Fruit fly (Drosophila melanogaster) whole organism, embryonic: ENCODE results near the gene Scamp.

Experiments used
- Antp ChIP-seq: fragments of 200-800 bp; sonication (Bioruptor generic); optimal IDR thresholded peaks from 3 replicates; lab custom pipeline; 2016; ENCODE audit warnings: missing biosample characterization, missing genetic modification characterization
- Atf3 ChIP-seq: fragments of 200-800 bp; sonication (Bioruptor generic); optimal IDR thresholded peaks from 3 replicates; lab custom pipeline; 2016; ENCODE audit warnings: missing biosample characterization, missing genetic modification characterization
- Bgb ChIP-seq: fragments of 200-800 bp; sonication (Bioruptor generic); IDR thresholded peaks from 2 replicates; pipeline ENCODE4 v1.3.6; 2022; ENCODE audit warnings: missing biosample characterization, missing genetic modification characterization; ENCODE audit not compliant: partially characterized antibody
- CG10321 ChIP-seq: fragments of 200-800 bp; sonication (Bioruptor generic); IDR thresholded peaks from 2 replicates; pipeline ENCODE4 v1.3.6; 2022; ENCODE audit warnings: missing biosample characterization, missing genetic modification characterization
- CG10565 ChIP-seq: fragments of 200-800 bp; sonication (Bioruptor generic); optimal IDR thresholded peaks from 3 replicates; lab custom pipeline; 2016; ENCODE audit warnings: missing biosample characterization, mild to moderate bottlenecking, missing genetic modification characterization
- CG10654 ChIP-seq: fragments of 200-800 bp; sonication (Bioruptor generic); optimal IDR thresholded peaks from 2 replicates; lab custom pipeline; 2016; ENCODE audit warnings: missing biosample characterization, missing genetic modification characterization
- CG12104 ChIP-seq: fragments of 200-800 bp; sonication (Bioruptor generic); optimal IDR thresholded peaks from 3 replicates; lab custom pipeline; 2016; ENCODE audit warnings: missing biosample characterization, missing genetic modification characterization
- CG12155 ChIP-seq: fragments of 200-800 bp; sonication (Bioruptor generic); optimal IDR thresholded peaks from 3 replicates; lab custom pipeline; 2016; ENCODE audit warnings: missing biosample characterization, missing genetic modification characterization
- CG1233 ChIP-seq: fragments of 200-800 bp; sonication (Bioruptor generic); optimal IDR thresholded peaks from 4 replicates; lab custom pipeline; 2018; ENCODE audit warnings: missing biosample characterization, mild to moderate bottlenecking, missing genetic modification characterization
- CG14710 ChIP-seq: fragments of 200-800 bp; sonication (Bioruptor generic); optimal IDR thresholded peaks from 3 replicates; lab custom pipeline; 2019; ENCODE audit warnings: missing biosample characterization, mild to moderate bottlenecking, missing genetic modification characterization, moderate library complexity
- CG15073 ChIP-seq: fragments of 200-800 bp; sonication (Bioruptor generic); optimal IDR thresholded peaks from 2 replicates; lab custom pipeline; 2016; ENCODE audit warnings: missing biosample characterization, missing genetic modification characterization
- CG17612 ChIP-seq: fragments of 200-800 bp; sonication (Bioruptor generic); IDR thresholded peaks from 2 replicates; pipeline ENCODE4 v1.3.6; 2022; ENCODE audit warnings: missing biosample characterization, missing genetic modification characterization
- CG6689 ChIP-seq: fragments of 200-800 bp; sonication (Bioruptor generic); IDR thresholded peaks from 2 replicates; pipeline ENCODE4 v1.3.6; 2022; ENCODE audit warnings: missing biosample characterization, missing genetic modification characterization
- CG6854 ChIP-seq: fragments of 200-800 bp; sonication (Bioruptor generic); optimal IDR thresholded peaks from 3 replicates; lab custom pipeline; 2017; ENCODE audit warnings: missing biosample characterization, mild to moderate bottlenecking, missing genetic modification characterization
- CG8290 ChIP-seq, 3 experiments: fragments of 200-800 bp; sonication (Bioruptor generic); optimal IDR thresholded peaks; 2 replicates each; lab custom pipeline; 2016 to 2019; ENCODE audit warnings: missing biosample characterization in 3 of 3, missing genetic modification characterization in 3 of 3, mild to moderate bottlenecking in 2 of 3, moderate library complexity in 1 of 3
- CG9215 ChIP-seq: fragments of 200-800 bp; sonication (Bioruptor generic); IDR thresholded peaks from 2 replicates; pipeline ENCODE4 v1.3.6; 2022; ENCODE audit warnings: missing biosample characterization, missing genetic modification characterization
- CG9727 ChIP-seq: fragments of 200-800 bp; sonication (Bioruptor generic); optimal IDR thresholded peaks from 3 replicates; lab custom pipeline; 2017; ENCODE audit warnings: missing biosample characterization, mild to moderate bottlenecking, missing genetic modification characterization
- Camta ChIP-seq: fragments of 200-800 bp; sonication (Bioruptor generic); optimal IDR thresholded peaks from 2 replicates; lab custom pipeline; 2016; ENCODE audit warnings: missing biosample characterization, missing genetic modification characterization
- Ets97D ChIP-seq: fragments of 200-800 bp; sonication (Bioruptor generic); optimal IDR thresholded peaks from 3 replicates; lab custom pipeline; 2016; ENCODE audit warnings: missing biosample characterization, missing genetic modification characterization
- HLH4C ChIP-seq: fragments of 200-800 bp; sonication (Bioruptor generic); IDR thresholded peaks from 3 replicates; pipeline ENCODE4 v1.3.6; 2022; ENCODE audit warnings: missing biosample characterization, missing genetic modification characterization; ENCODE audit not compliant: partially characterized antibody
- Hmr ChIP-seq: fragments of 200-800 bp; sonication (Bioruptor generic); optimal IDR thresholded peaks from 3 replicates; lab custom pipeline; 2017; ENCODE audit warnings: mild to moderate bottlenecking, missing biosample characterization, missing genetic modification reagents, missing genetic modification characterization
- Hr39 ChIP-seq: fragments of >200 bp; optimal IDR thresholded peaks from 2 replicates; lab custom pipeline; 2017
- Jarid2 ChIP-seq: fragments of 200-800 bp; sonication (Bioruptor generic); optimal IDR thresholded peaks from 3 replicates; lab custom pipeline; 2017; ENCODE audit warnings: mild to moderate bottlenecking, missing biosample characterization, missing genetic modification reagents, missing genetic modification characterization
- Kr ChIP-seq: fragments of 200-800 bp; sonication (Bioruptor generic); optimal IDR thresholded peaks from 2 replicates; lab custom pipeline; 2017; ENCODE audit warnings: missing biosample characterization, mild to moderate bottlenecking, missing genetic modification characterization
- MBD-R2 ChIP-seq: fragments of 200-800 bp; sonication (Bioruptor generic); IDR thresholded peaks from 2 replicates; pipeline ENCODE4 v1.3.6; 2022; ENCODE audit warnings: missing biosample characterization, missing genetic modification characterization
- Meics ChIP-seq: fragments of 200-800 bp; sonication (Bioruptor generic); optimal IDR thresholded peaks from 2 replicates; lab custom pipeline; 2017; ENCODE audit warnings: missing biosample characterization, mild to moderate bottlenecking, missing genetic modification characterization
- Mes4 ChIP-seq: fragments of 200-800 bp; sonication (Bioruptor generic); optimal IDR thresholded peaks from 2 replicates; lab custom pipeline; 2016; ENCODE audit warnings: missing biosample characterization, missing genetic modification characterization
- Opbp ChIP-seq: fragments of 200-800 bp; sonication (Bioruptor generic); IDR thresholded peaks from 3 replicates; pipeline ENCODE4 v1.3.6; 2022; ENCODE audit warnings: missing biosample characterization, missing genetic modification characterization; ENCODE audit not compliant: partially characterized antibody
- Stat92E ChIP-seq, 3 experiments: fragments of >200 bp in 2 of 3; fragments of 200-800 bp in 1 of 3; sonication (Bioruptor generic) in 1 of 3; optimal IDR thresholded peaks; 2 replicates each; lab custom pipeline; 2017 to 2019; ENCODE audit warnings: missing biosample characterization in 3 of 3, missing genetic modification characterization in 3 of 3, mild to moderate bottlenecking in 1 of 3, moderate library complexity in 1 of 3
- Taf1 ChIP-seq: fragments of 200-800 bp; sonication (Bioruptor generic); IDR thresholded peaks from 2 replicates; pipeline ENCODE4 v1.3.6; 2022; ENCODE audit warnings: missing biosample characterization, missing genetic modification characterization
- Xbp1 ChIP-seq: fragments of 200-800 bp; sonication (Bioruptor generic); optimal IDR thresholded peaks from 3 replicates; lab custom pipeline; 2016; ENCODE audit warnings: missing biosample characterization, mild to moderate bottlenecking, missing genetic modification characterization
- Xrp1 ChIP-seq: fragments of 200-800 bp; sonication (Bioruptor generic); IDR thresholded peaks from 2 replicates; pipeline ENCODE4 v1.3.6; 2022; ENCODE audit warnings: missing biosample characterization, missing genetic modification characterization
- ac ChIP-seq: fragments of 200-800 bp; sonication (Bioruptor generic); optimal IDR thresholded peaks from 3 replicates; lab custom pipeline; 2017; ENCODE audit warnings: missing biosample characterization, mild to moderate bottlenecking, missing genetic modification characterization
- amos ChIP-seq: fragments of 200-800 bp; sonication (Bioruptor generic); IDR thresholded peaks from 2 replicates; pipeline ENCODE4 v1.3.6; 2022; ENCODE audit warnings: missing biosample characterization, missing genetic modification characterization; ENCODE audit not compliant: partially characterized antibody
- az2 ChIP-seq: fragments of 200-800 bp; sonication (Bioruptor generic); optimal IDR thresholded peaks from 3 replicates; lab custom pipeline; 2016; ENCODE audit warnings: missing biosample characterization, missing genetic modification characterization
- bbx ChIP-seq: fragments of 200-800 bp; sonication (Bioruptor generic); IDR thresholded peaks from 2 replicates; pipeline ENCODE4 v1.3.6; 2022; ENCODE audit warnings: missing biosample characterization, missing genetic modification characterization; ENCODE audit not compliant: partially characterized antibody
- bigmax ChIP-seq: fragments of 200-800 bp; sonication (Bioruptor generic); optimal IDR thresholded peaks from 2 replicates; lab custom pipeline; 2018; ENCODE audit warnings: missing biosample characterization, mild to moderate bottlenecking, missing genetic modification characterization
- chinmo ChIP-seq: fragments of 200-800 bp; sonication (Bioruptor generic); IDR thresholded peaks from 4 replicates; pipeline ENCODE4 v1.3.6; 2022; ENCODE audit warnings: missing biosample characterization, missing genetic modification characterization; ENCODE audit not compliant: partially characterized antibody
- danr ChIP-seq: fragments of 200-800 bp; sonication (Bioruptor generic); IDR thresholded peaks from 2 replicates; pipeline ENCODE4 v1.3.6; 2022; ENCODE audit warnings: missing biosample characterization, missing genetic modification characterization
- dmrt11E ChIP-seq: fragments of 200-800 bp; sonication (Bioruptor generic); optimal IDR thresholded peaks from 3 replicates; lab custom pipeline; 2018; ENCODE audit warnings: missing biosample characterization, mild to moderate bottlenecking, missing genetic modification characterization, moderate library complexity
- dpn ChIP-seq, 2 experiments: fragments of 200-800 bp; sonication (Bioruptor generic); optimal IDR thresholded peaks; 3 replicates each; lab custom pipeline; 2016; ENCODE audit warnings: missing biosample characterization in 2 of 2, missing genetic modification characterization in 2 of 2
- ewg ChIP-seq: fragments of 200-800 bp; sonication (Bioruptor generic); optimal IDR thresholded peaks from 3 replicates; lab custom pipeline; 2017; ENCODE audit warnings: mild to moderate bottlenecking, missing biosample characterization, missing genetic modification reagents, missing genetic modification characterization
- fd96Cb ChIP-seq: fragments of 200-800 bp; sonication (Bioruptor generic); optimal IDR thresholded peaks from 2 replicates; lab custom pipeline; 2018; ENCODE audit warnings: missing biosample characterization, mild to moderate bottlenecking, missing genetic modification characterization, moderate library complexity
- ham ChIP-seq: fragments of 200-800 bp; sonication (Bioruptor generic); IDR thresholded peaks from 2 replicates; pipeline ENCODE4 v1.3.6; 2022; ENCODE audit warnings: missing biosample characterization, missing genetic modification characterization
- ken ChIP-seq: fragments of 200-800 bp; sonication (Bioruptor generic); IDR thresholded peaks from 3 replicates; pipeline ENCODE4 v1.3.6; 2022; ENCODE audit warnings: missing biosample characterization, missing genetic modification characterization
- klu ChIP-seq: fragments of 200-800 bp; sonication (Bioruptor generic); IDR thresholded peaks from 2 replicates; pipeline ENCODE4 v1.3.6; 2022; ENCODE audit warnings: missing biosample characterization, missing genetic modification characterization
- phol ChIP-seq: fragments of 200-800 bp; sonication (Bioruptor generic); optimal IDR thresholded peaks from 3 replicates; lab custom pipeline; 2018; ENCODE audit warnings: missing biosample characterization, mild to moderate bottlenecking, missing genetic modification characterization, moderate library complexity
- pita ChIP-seq: fragments of 200-800 bp; sonication (Bioruptor generic); optimal IDR thresholded peaks from 2 replicates; lab custom pipeline; 2017; ENCODE audit warnings: missing biosample characterization, mild to moderate bottlenecking, missing genetic modification characterization
- scrt ChIP-seq: fragments of 200-800 bp; sonication (Bioruptor generic); optimal IDR thresholded peaks from 2 replicates; lab custom pipeline; 2018; ENCODE audit warnings: missing biosample characterization, mild to moderate bottlenecking, missing genetic modification characterization, moderate library complexity
- sug ChIP-seq: fragments of 200-800 bp; optimal IDR thresholded peaks from 2 replicates; lab custom pipeline; 2019; ENCODE audit warnings: missing biosample characterization, mild to moderate bottlenecking, missing genetic modification characterization, moderate library complexity

Scamp gene

DNA sequence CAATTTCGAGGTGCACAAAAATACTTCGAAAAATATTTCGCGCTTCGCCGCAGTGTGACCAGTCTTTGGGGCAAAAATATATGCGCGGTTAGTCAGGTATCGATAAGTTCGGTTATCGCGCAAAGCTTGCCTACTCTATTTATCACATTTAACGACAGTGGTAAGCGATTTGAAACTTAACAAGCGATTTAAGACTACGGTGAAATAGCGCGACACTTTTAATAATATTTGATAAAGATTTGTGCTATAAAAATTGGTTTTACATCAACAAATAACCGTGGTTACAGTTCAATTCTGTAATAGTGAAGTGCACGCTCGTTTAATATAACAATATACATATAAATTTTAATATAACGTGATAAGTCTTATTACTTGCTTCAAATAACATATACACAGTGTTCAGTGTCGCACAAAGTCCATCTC is 25.7 kb upstream of the Scamp start, which contains the start of gene mh (continued):
- TF ChIP-seq CG10565 (GFP tag; lab: Kevin White, UChicago) (no peak), Antp (GFP tag; lab: Kevin White, UChicago) (no peak), CG12104 (GFP tag; lab: Kevin White, UChicago) (no peak), Bgb (GFP tag; lab: Robert Waterston, UW) (peak; percentile 60), fd96Cb (tag; lab: Kevin White, UChicago) (peak; percentile 30), Camta (GFP tag; lab: Kevin White, UChicago) (no peak), phol (tag; lab: Kevin White, UChicago) (peak; percentile 51), dmrt11E (no peak), CG14710 (tag; lab: Kevin White, UChicago) (peak; percentile 30), CG15073 (GFP tag; lab: Kevin White, UChicago) (no peak), CG6689 (GFP tag; lab: Robert Waterston, UW) (peak; percentile 52; the same call in 1 of the 2 replicates), scrt (GFP tag; lab: Kevin White, UChicago) (no peak), CG6854 (GFP tag; lab: Kevin White, UChicago) (no peak), ac (no peak), Xrp1 (GFP tag; lab: Robert Waterston, UW) (peak; percentile 11; the same call in 1 of the 2 replicates), pita (no peak), CG1233 (no peak), Opbp (GFP tag; lab: Robert Waterston, UW) (peak; percentile 78), Meics (no peak), CG17612 (GFP tag; lab: Robert Waterston, UW) (no peak), klu (GFP tag; lab: Robert Waterston, UW) (no peak), ewg (GFP tag; lab: Kevin White, UChicago) (peak; percentile 60), chinmo (GFP tag; lab: Robert Waterston, UW) (0 out of 4 replicates have a peak, but pooled peaks have one; percentile 62), CG10654 (GFP tag; lab: Kevin White, UChicago) (no peak), CG9215 (peak; percentile 33; the same call in 1 of the 2 replicates), Taf1 (no peak), ken (no peak), bigmax (GFP tag; lab: Kevin White, UChicago) (no peak), Hmr (GFP tag; lab: Kevin White, UChicago) (no peak), CG10321 (GFP tag; lab: Robert Waterston, UW) (no peak), dpn (GFP tag; optimal IDR thresholded peaks at IDR 0.05; lab: Kevin White, UChicago) (peak in 1 of 2 experiments; percentile 49), Mes4 (GFP tag; lab: Kevin White, UChicago) (no peak), Hr39 (lab: Kevin White, UChicago) (no peak), bbx (GFP tag; lab: Robert Waterston, UW) (peak; percentile 80), Atf3 (GFP tag; lab: Kevin White, UChicago) (no peak), CG9727 (peak; percentile 46), sug (no peak), CG8290 (GFP tag; optimal IDR thresholded peaks at IDR 0.05; lab: Kevin White, UChicago) (no peak), CG8290 (tag; optimal IDR thresholded peaks at IDR 0.05; lab: Kevin White, UChicago) (no peak), MBD-R2 (peak; percentile 66), Kr (no peak), az2 (GFP tag; lab: Kevin White, UChicago) (peak; percentile 52), Xbp1 (GFP tag; lab: Kevin White, UChicago) (peak; percentile 42), Jarid2 (GFP tag; lab: Kevin White, UChicago) (no peak), Ets97D (GFP tag; lab: Kevin White, UChicago) (peak; percentile 43), ham (GFP tag; lab: Robert Waterston, UW) (no peak), HLH4C (GFP tag; lab: Robert Waterston, UW) (peak; percentile 58), CG12155 (peak; percentile 15), danr (0 out of 2 replicates have a peak, but pooled peaks have one; percentile 31), amos (GFP tag; lab: Robert Waterston, UW) (peak; percentile 75), Stat92E (GFP tag; optimal IDR thresholded peaks at IDR 0.05; lab: Kevin White, UChicago) (peak in 1 of 3 experiments; percentile 2)
